Worm (Caenorhabditis elegans) whole organism, late embryonic: ENCODE data around the gene srbc-71.

Experiments
- C08G9.2 ChIP-seq: sonication (generic microtip); optimal IDR thresholded peaks from 2 replicates; lab custom pipeline; 2016; ENCODE audit warnings: mild to moderate bottlenecking, missing genetic modification characterization, moderate library complexity, missing compliant biosample characterization
- F13H6.1 ChIP-seq: sonication (generic microtip); optimal IDR thresholded peaks from 2 replicates; lab custom pipeline; 2016; ENCODE audit warnings: missing genetic modification characterization, missing compliant biosample characterization
- K09A11.1 ChIP-seq: sonication (generic microtip); optimal IDR thresholded peaks from 2 replicates; lab custom pipeline; 2017; ENCODE audit warnings: antibody characterized with exemption, mild to moderate bottlenecking, missing genetic modification characterization, missing compliant biosample characterization; ENCODE audit not compliant: insufficient read depth
- Y22D7AL.16 ChIP-seq: sonication (generic microtip); optimal IDR thresholded peaks from 2 replicates; lab custom pipeline; 2016; ENCODE audit warnings: missing genetic modification characterization, missing compliant biosample characterization
- ceh-14 ChIP-seq: sonication (generic microtip); optimal IDR thresholded peaks from 2 replicates; lab custom pipeline; 2016; ENCODE audit warnings: missing genotype, missing genetic modification characterization, missing compliant biosample characterization
- ceh-18 ChIP-seq: sonication (generic microtip); optimal IDR thresholded peaks from 2 replicates; lab custom pipeline; 2016; ENCODE audit warnings: missing genetic modification characterization, missing compliant biosample characterization
- ceh-19 ChIP-seq: fragments of 200-800 bp; sonication (Bioruptor generic); optimal IDR thresholded peaks from 2 replicates; lab custom pipeline; 2018; ENCODE audit warnings: mild to moderate bottlenecking, missing genetic modification characterization, missing compliant biosample characterization
- ceh-22 ChIP-seq: sonication (generic microtip); optimal IDR thresholded peaks from 2 replicates; lab custom pipeline; 2017; ENCODE audit warnings: missing biosample characterization, missing genetic modification characterization
- ceh-24 ChIP-seq: sonication (generic microtip); optimal IDR thresholded peaks from 2 replicates; lab custom pipeline; 2016; ENCODE audit warnings: mild to moderate bottlenecking, missing genetic modification characterization, missing compliant biosample characterization
- ceh-31 ChIP-seq: sonication (generic microtip); optimal IDR thresholded peaks from 2 replicates; lab custom pipeline; 2016; ENCODE audit warnings: missing genetic modification characterization, missing compliant biosample characterization
- ceh-9 ChIP-seq: sonication (generic microtip); optimal IDR thresholded peaks from 2 replicates; lab custom pipeline; 2016; ENCODE audit warnings: mild to moderate bottlenecking, missing genetic modification characterization, inconsistent platforms, missing compliant biosample characterization
- dve-1 ChIP-seq: sonication (generic microtip); optimal IDR thresholded peaks from 2 replicates; lab custom pipeline; 2017; ENCODE audit warnings: antibody characterized with exemption, mild to moderate bottlenecking, missing genetic modification characterization, missing compliant biosample characterization
- elt-4 ChIP-seq: sonication (generic microtip); optimal IDR thresholded peaks from 2 replicates; lab custom pipeline; 2016; ENCODE audit warnings: missing genetic modification characterization, missing compliant biosample characterization
- ets-4 ChIP-seq: sonication (generic microtip); optimal IDR thresholded peaks from 2 replicates; lab custom pipeline; 2016; ENCODE audit warnings: missing genetic modification characterization, missing compliant biosample characterization
- eyg-1 ChIP-seq: sonication (generic microtip); optimal IDR thresholded peaks from 2 replicates; lab custom pipeline; 2016; ENCODE audit warnings: missing genotype, missing genetic modification characterization, missing compliant biosample characterization
- fax-1 ChIP-seq: sonication (generic microtip); optimal IDR thresholded peaks from 2 replicates; lab custom pipeline; 2016; ENCODE audit warnings: missing genotype, missing genetic modification characterization, missing compliant biosample characterization
- fkh-10 ChIP-seq: fragments of 150-350 bp; optimal IDR thresholded peaks from 2 replicates; lab custom pipeline; 2014; ENCODE audit warnings: missing biosample characterization, missing genetic modification reagents, missing genetic modification characterization
- fkh-6 ChIP-seq: sonication (generic microtip); optimal IDR thresholded peaks from 2 replicates; lab custom pipeline; 2016; ENCODE audit warnings: missing genetic modification characterization, missing compliant biosample characterization
- gmeb-2 ChIP-seq: sonication (generic microtip); optimal IDR thresholded peaks from 2 replicates; lab custom pipeline; 2016; ENCODE audit warnings: missing genetic modification characterization, inconsistent platforms, missing compliant biosample characterization
- lim-6 ChIP-seq: sonication (generic microtip); optimal IDR thresholded peaks from 2 replicates; lab custom pipeline; 2016; ENCODE audit warnings: missing genetic modification characterization, missing compliant biosample characterization
- lin-11 ChIP-seq: fragments of 200-800 bp; sonication (Bioruptor generic); optimal IDR thresholded peaks from 2 replicates; lab custom pipeline; 2018; ENCODE audit warnings: mild to moderate bottlenecking, missing genetic modification characterization, missing compliant biosample characterization
- nfya-1 ChIP-seq: sonication (generic microtip); optimal IDR thresholded peaks from 2 replicates; lab custom pipeline; 2017; ENCODE audit warnings: missing genetic modification characterization, mild to moderate bottlenecking, missing compliant biosample characterization, antibody characterized with exemption, moderate library complexity
- nhr-232 ChIP-seq: sonication (generic microtip); optimal IDR thresholded peaks from 2 replicates; lab custom pipeline; 2016; ENCODE audit warnings: missing genetic modification characterization, missing compliant biosample characterization
- odd-2 ChIP-seq: sonication (generic microtip); optimal IDR thresholded peaks from 2 replicates; lab custom pipeline; 2017; ENCODE audit warnings: antibody characterized with exemption, mild to moderate bottlenecking, missing genetic modification characterization, missing compliant biosample characterization
- pat-9 ChIP-seq: fragments of 200-800 bp; sonication (Bioruptor generic); optimal IDR thresholded peaks from 2 replicates; lab custom pipeline; 2018; ENCODE audit warnings: mild to moderate bottlenecking, missing genetic modification characterization, moderate library complexity, missing compliant biosample characterization
- pha-2 ChIP-seq: sonication (generic microtip); optimal IDR thresholded peaks from 2 replicates; lab custom pipeline; 2017; ENCODE audit warnings: mild to moderate bottlenecking, missing genetic modification characterization, missing compliant biosample characterization
- pha-4 ChIP-seq: fragments of 150-350 bp; optimal IDR thresholded peaks from 2 replicates; lab custom pipeline; 2018; ENCODE audit warnings: missing biosample characterization, missing genetic modification reagents, missing genetic modification characterization
- pros-1 ChIP-seq: fragments of 150-350 bp; optimal IDR thresholded peaks from 2 replicates; lab custom pipeline; 2014; ENCODE audit warnings: missing biosample characterization, missing genetic modification reagents, missing genetic modification characterization
- sdc-2 ChIP-seq: sonication (generic microtip); optimal IDR thresholded peaks from 2 replicates; lab custom pipeline; 2016; ENCODE audit warnings: missing genotype, missing genetic modification characterization, missing compliant biosample characterization
- sox-2 ChIP-seq: fragments of 200-800 bp; sonication (Bioruptor generic); IDR thresholded peaks from 2 replicates; pipeline ENCODE4 v1.3.6; 2022; ENCODE audit warnings: missing genetic modification reagents, missing genetic modification characterization, missing compliant biosample characterization
- syd-9 ChIP-seq: sonication (generic microtip); optimal IDR thresholded peaks from 2 replicates; lab custom pipeline; 2016; ENCODE audit warnings: mild to moderate bottlenecking, missing genetic modification characterization, moderate library complexity, missing compliant biosample characterization
- tbx-2 ChIP-seq: sonication (generic microtip); optimal IDR thresholded peaks from 2 replicates; lab custom pipeline; 2016; ENCODE audit warnings: missing genetic modification characterization, missing compliant biosample characterization
- unc-3 ChIP-seq, 2 experiments: fragments of 200-800 bp in 1 of 2; sonication (Bioruptor generic) in 1 of 2; sonication (generic microtip) in 1 of 2; conservative IDR thresholded peaks in 1 of 2; optimal IDR thresholded peaks in 1 of 2; 2 replicates each; pipeline versions ENCODE4 v1.3.6 to Lab custom; 2016 to 2022; ENCODE audit warnings: missing compliant biosample characterization in 2 of 2, missing genetic modification characterization in 2 of 2, missing genetic modification reagents in 1 of 2
- unc-42 ChIP-seq: sonication (generic microtip); optimal IDR thresholded peaks from 2 replicates; lab custom pipeline; 2016; ENCODE audit warnings: missing genotype, missing genetic modification characterization, missing compliant biosample characterization
- unc-55 ChIP-seq: sonication (generic microtip); optimal IDR thresholded peaks from 2 replicates; lab custom pipeline; 2017; ENCODE audit warnings: missing biosample characterization, missing genetic modification reagents, missing genetic modification characterization
- unc-86 ChIP-seq: sonication (generic microtip); optimal IDR thresholded peaks from 2 replicates; lab custom pipeline; 2016; ENCODE audit warnings: missing genetic modification characterization, missing compliant biosample characterization
- zip-5 ChIP-seq: sonication (generic microtip); optimal IDR thresholded peaks from 2 replicates; lab custom pipeline; 2016; ENCODE audit warnings: missing genetic modification characterization, missing compliant biosample characterization

srbc-71 gene

DNA sequence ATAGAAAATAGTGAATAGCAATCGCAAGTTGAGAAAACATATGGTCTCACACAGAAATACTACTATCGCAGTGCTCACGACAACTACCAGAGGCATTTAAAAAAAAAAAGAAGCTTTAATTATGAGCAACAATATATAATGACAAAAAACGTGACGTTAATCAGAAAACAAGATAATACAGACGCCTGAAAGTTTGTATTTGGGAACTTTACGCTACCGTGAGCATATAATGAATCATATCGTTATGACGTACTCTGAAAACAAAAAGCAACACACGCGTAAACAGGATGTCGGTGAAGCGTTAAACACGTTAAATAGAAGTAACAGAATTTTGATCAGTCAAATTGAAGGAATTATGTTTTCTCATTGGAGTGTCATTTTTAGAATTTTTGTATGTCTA lies at the start of gene srbc-71:
TSS of gene srbc-71 (minus strand) at position 101 of the 400 bp plus-strand sequence.
- TF ChIP-seq unc-55 (no peak), gmeb-2 (tag; lab: Kevin White, UChicago) (no peak), ceh-24 (no peak), fax-1 (tag; lab: Kevin White, UChicago) (no peak), pha-2 (tag; lab: Kevin White, UChicago) (no peak), ets-4 (tag; lab: Kevin White, UChicago) (no peak), K09A11.1 (tag; lab: Kevin White, UChicago) (no peak)

DNA sequence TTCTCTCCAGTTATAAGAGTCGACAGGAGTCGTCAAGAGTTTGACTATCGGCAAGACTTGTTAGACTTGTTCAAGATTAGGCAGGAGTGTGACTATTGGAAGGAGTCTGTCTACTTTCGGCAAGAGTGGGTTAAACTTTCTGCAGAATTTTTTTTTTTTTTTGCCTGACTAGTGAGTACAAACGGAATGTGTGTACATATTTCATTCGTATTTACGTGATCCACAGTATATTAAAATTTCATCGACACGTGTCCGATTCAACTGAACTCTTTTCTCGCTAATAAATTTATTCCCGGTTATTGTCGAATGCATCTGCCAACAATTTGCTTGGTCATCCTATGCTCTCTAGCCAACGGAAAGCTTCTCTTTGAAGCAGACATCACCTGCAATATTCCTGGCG lies 46.4 kb upstream of the srbc-71 start, which contains the start of gene F36A4.1:
TSS of gene F36A4.1 (plus strand) at position 301 of the 400 bp plus-strand sequence.
- TF ChIP-seq lin-11 (no peak), ceh-9 (tag; lab: Kevin White, UChicago) (no peak), ceh-18 (no peak), F13H6.1 (no peak), unc-42 (tag; lab: Kevin White, UChicago) (no peak)

DNA sequence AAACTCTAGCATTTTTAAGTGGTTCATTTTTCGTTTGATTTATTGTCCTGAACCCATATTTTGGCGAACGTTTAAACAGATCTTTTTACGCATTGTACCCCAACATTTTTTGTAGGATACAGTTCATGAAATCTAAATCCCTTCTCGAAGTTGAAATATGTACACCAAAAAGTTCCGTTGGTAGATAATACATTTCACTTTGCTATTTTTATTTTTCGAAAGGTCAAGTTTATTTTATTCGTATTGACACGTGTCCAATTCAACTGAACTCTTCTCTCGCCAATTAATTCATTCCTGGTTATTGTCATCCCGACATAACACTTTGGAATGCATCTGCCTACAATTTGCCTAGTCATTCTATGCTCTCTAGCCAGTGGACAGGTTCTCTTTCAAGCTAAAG lies 45.2 kb upstream of the srbc-71 start, which contains the start of gene F36A4.2:
TSS of gene F36A4.2 (plus strand) at position 301 of the 400 bp plus-strand sequence.
- TF ChIP-seq sdc-2 (tag; lab: Kevin White, UChicago) (no peak), tbx-2 (tag; lab: Kevin White, UChicago) (no peak), lin-11 (no peak), syd-9 (no peak), Y22D7AL.16 (no peak), ceh-22 (no peak), elt-4 (tag; lab: Kevin White, UChicago) (no peak), sox-2 (GFP tag; lab: Robert Waterston, UW) (no peak), eyg-1 (no peak), nfya-1 (tag; lab: Kevin White, UChicago) (no peak), ceh-19 (GFP tag; lab: Kevin White, UChicago) (no peak), pat-9 (tag; lab: Kevin White, UChicago) (no peak), nhr-232 (tag; lab: Kevin White, UChicago) (no peak)
- TF ChIP-seq, all 69 proteins: peak for 0

DNA sequence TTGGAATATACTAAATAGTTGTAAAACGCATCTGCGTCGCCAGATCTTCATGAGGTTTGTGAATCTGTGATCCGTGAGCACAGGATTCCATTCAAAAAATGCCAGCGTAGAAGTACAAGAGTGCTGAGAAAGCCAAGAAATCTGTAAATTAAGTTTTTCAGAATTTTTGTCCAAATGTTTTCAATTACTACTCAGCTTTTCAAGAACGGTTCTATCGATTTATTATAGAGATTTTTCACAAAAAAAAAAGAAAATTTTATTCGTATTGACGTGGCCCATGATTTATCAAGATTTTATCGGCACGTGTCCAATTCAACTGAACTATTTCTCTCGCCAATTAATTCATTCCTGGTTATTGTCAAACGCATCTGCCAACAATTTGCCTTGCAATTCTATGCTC lies 43.6 kb upstream of the srbc-71 start, which contains the start of gene F36A4.3:
TSS of gene F36A4.3 (plus strand) at position 301 of the 400 bp plus-strand sequence.
- no peak for TF ChIP-seq ets-4 (tag; lab: Kevin White, UChicago)
- TF ChIP-seq ceh-22 = no peak
- TF ChIP-seq zip-5 (tag; lab: Kevin White, UChicago) = no peak
- TF ChIP-seq unc-42 (tag; lab: Kevin White, UChicago) = no peak
- no peak for TF ChIP-seq lim-6 (tag; lab: Kevin White, UChicago)
- TF ChIP-seq fkh-10 = no peak
- no peak for TF ChIP-seq pros-1 (tag; lab: Kevin White, UChicago)
- TF ChIP-seq odd-2 (tag; lab: Kevin White, UChicago) = no peak
- TF ChIP-seq elt-4 (tag; lab: Kevin White, UChicago) = no peak
- TF ChIP-seq syd-9 = no peak
- TF ChIP-seq, all 69 proteins: peak for 0

DNA sequence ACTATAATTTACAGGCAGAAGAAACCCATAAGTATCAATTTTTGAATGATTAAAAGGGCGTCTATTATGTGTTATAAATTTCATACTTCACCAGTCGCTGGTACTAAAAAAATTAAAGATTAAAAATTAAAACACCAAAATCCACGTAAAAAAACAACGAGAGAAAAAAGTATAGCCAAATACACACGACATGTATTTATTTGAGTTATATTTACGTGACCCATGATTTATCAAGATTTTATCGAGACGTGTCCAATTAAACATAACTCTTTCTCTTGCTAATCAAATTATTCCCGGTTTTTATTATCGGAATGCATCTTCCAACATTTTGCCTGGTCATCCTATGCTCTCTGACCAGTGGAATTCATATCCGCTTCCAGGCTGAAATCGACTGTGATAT lies 41.6 kb upstream of the srbc-71 start, which contains the start of gene F36A4.4:
TSS of gene F36A4.4 (plus strand) at position 301 of the 400 bp plus-strand sequence.
- TF ChIP-seq unc-3 (GFP tag; conservative IDR thresholded peaks at IDR 0.05; lab: Robert Waterston, UW) = no peak
- TF ChIP-seq unc-3 (tag; optimal IDR thresholded peaks at IDR 0.05; lab: Kevin White, UChicago) = no peak
- no peak for TF ChIP-seq pha-4 (tag; lab: Kevin White, UChicago)
- no peak for TF ChIP-seq ceh-14
- TF ChIP-seq syd-9 = no peak
- no peak for TF ChIP-seq unc-86 (tag; lab: Kevin White, UChicago)
- TF ChIP-seq C08G9.2 (tag; lab: Kevin White, UChicago) = no peak
- TF ChIP-seq unc-55 = no peak
- no peak for TF ChIP-seq ceh-31
- TF ChIP-seq fkh-6 (tag; lab: Kevin White, UChicago) = no peak
- TF ChIP-seq K09A11.1 (tag; lab: Kevin White, UChicago) = no peak
- TF ChIP-seq Y22D7AL.16 = no peak
- TF ChIP-seq ceh-18 = no peak
- TF ChIP-seq fax-1 (tag; lab: Kevin White, UChicago) = no peak
- no peak for TF ChIP-seq zip-5 (tag; lab: Kevin White, UChicago)
- TF ChIP-seq dve-1 (tag; lab: Kevin White, UChicago) = no peak
